Worm (Caenorhabditis elegans): ENCODE data around the gene urm-1.

Gene urm-1

DNA sequence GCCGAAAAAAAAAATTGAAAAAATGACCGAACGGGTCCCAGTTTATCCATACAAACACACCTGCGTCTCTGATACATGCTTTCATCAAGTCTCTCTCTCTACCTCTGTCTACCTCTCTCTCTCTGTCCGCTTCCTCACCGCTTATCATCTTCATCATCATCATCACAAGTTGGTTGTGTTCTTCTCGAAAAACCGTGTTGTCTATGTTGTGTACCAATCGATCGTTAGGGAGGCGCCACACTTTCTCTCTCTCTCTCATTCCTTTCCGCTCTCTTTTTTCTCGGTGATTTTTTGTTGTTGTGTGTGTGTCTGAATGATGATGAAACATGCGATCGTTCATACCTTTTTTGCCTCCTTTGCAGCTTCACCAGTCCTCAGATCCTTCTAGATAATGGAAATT lies 41.6 kb upstream of the urm-1 start:
- TF ChIP-seq attf-5 (GFP tag; optimal IDR thresholded peaks at IDR 0.05), result peak; percentile 83
- no peak for TF ChIP-seq ama-1 (optimal IDR thresholded peaks at IDR 0.05)
- TF ChIP-seq ama-1 (GFP tag; optimal IDR thresholded peaks at IDR 0.05), result peak in 1 of 2 experiments; percentile 9
- peak; percentile 18; the same call in 1 of the 2 replicates for TF ChIP-seq ekl-4 (GFP tag; IDR thresholded peaks at IDR 0.05)
- TF ChIP-seq rec-8 (tag; optimal IDR thresholded peaks at IDR 0.05), result no peak
- TF ChIP-seq ztf-26 (tag; optimal IDR thresholded peaks at IDR 0.05), result peak; percentile 28
- TF ChIP-seq bed-2 (GFP tag; IDR thresholded peaks at IDR 0.05), result no peak
- TF ChIP-seq lag-1 (GFP tag; IDR thresholded peaks at IDR 0.05), result no peak
- TF ChIP-seq cebp-1 (GFP tag; IDR thresholded peaks at IDR 0.05), result no peak; the same call in 1 of the 2 replicates
- peak; percentile 78 for TF ChIP-seq cebp-1 (tag; optimal IDR thresholded peaks at IDR 0.05)
- TF ChIP-seq mcd-1 (GFP tag; IDR thresholded peaks at IDR 0.05), result peak; percentile 24; the same call in 1 of the 2 replicates
- peak; percentile 38 for TF ChIP-seq lin-40 (tag; optimal IDR thresholded peaks at IDR 0.05)
- TF ChIP-seq nhr-80 (tag; optimal IDR thresholded peaks at IDR 0.05), result peak; percentile 45

- TF ChIP-seq zfh-2 (GFP tag; conservative IDR thresholded peaks at IDR 0.05) (peak; percentile 92), dox-1 (GFP tag; IDR thresholded peaks at IDR 0.05) (0 out of 2 replicates have a peak, but pooled peaks have one; percentile 15), nhr-90 (tag; optimal IDR thresholded peaks at IDR 0.05) (no peak), Y95B8A.8 (GFP tag; IDR thresholded peaks at IDR 0.05) (no peak), egrh-3 (GFP tag; IDR thresholded peaks at IDR 0.05) (peak; percentile 61; the same call in 1 of the 2 replicates), chd-7 (tag; optimal IDR thresholded peaks at IDR 0.05) (peak; percentile 22), hsf-1 (GFP tag; IDR thresholded peaks at IDR 0.05) (0 out of 2 replicates have a peak, but pooled peaks have one; percentile 31)
These were observed 40.8 kb upstream of the urm-1 start for ce11 chrIII:10464455-10464854.

DNA sequence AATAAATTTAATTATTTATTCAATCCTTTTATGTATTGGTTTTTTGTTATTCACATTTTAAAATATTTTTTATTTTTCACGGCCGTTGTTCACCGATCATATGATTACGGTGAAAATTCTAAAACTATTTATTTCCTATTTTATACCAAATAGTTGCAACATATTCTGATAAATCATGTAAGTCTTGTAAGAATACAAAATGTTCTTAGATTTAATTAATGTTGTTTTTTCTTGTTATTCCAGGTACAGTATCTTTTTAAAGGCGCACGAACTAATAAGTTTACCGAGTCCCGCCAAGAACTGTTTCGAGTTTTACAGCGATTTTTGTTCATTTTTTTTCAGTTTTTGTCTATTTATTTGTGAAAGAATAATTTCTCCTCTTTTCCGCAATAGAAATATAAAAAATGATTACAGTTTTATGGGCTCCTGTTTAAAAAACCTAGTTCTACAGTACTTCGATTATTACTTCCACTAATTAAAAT lies 35.7 kb upstream of the urm-1 start, which contains the start of gene D2045.5:
TSS of gene D2045.5 (minus strand) at position 51 of the 482 bp plus-strand sequence.
- TF ChIP-seq F52B5.7 (tag; optimal IDR thresholded peaks at IDR 0.05), result no peak
- peak; percentile 40; the same call in 1 of the 2 replicates for TF ChIP-seq D2030.7 (GFP tag; IDR thresholded peaks at IDR 0.05)
- TF ChIP-seq aptf-2 (GFP tag; conservative IDR thresholded peaks at IDR 0.05), result no peak
- peak; percentile 76 for TF ChIP-seq madf-6 (GFP tag; IDR thresholded peaks at IDR 0.05)
- no peak for TF ChIP-seq ztf-6 (GFP tag; IDR thresholded peaks at IDR 0.05)
- TF ChIP-seq F33H1.4 (GFP tag; IDR thresholded peaks at IDR 0.05), result peak; percentile 77
- TF ChIP-seq xnd-1 (tag; optimal IDR thresholded peaks at IDR 0.05), result peak; percentile 70
- TF ChIP-seq rec-8 (tag; optimal IDR thresholded peaks at IDR 0.05), result no peak
- TF ChIP-seq tbx-9 (tag; optimal IDR thresholded peaks at IDR 0.05; ENCODE audit: borderline replicate concordance), result no peak
- no peak for TF ChIP-seq let-526 (GFP tag; IDR thresholded peaks at IDR 0.05)
- no peak for TF ChIP-seq T26A5.8 (tag; optimal IDR thresholded peaks at IDR 0.05)
- TF ChIP-seq madf-8 (GFP tag; conservative IDR thresholded peaks at IDR 0.05), result peak; percentile 54
- TF ChIP-seq efl-1 (GFP tag; optimal IDR thresholded peaks at IDR 0.05), result peak; percentile 33
- TF ChIP-seq lin-26 (GFP tag; IDR thresholded peaks at IDR 0.05), result no peak
- no peak for TF ChIP-seq K11D2.4 (GFP tag; IDR thresholded peaks at IDR 0.05)
- no peak for TF ChIP-seq ama-1 (optimal IDR thresholded peaks at IDR 0.05)
- TF ChIP-seq ama-1 (GFP tag; optimal IDR thresholded peaks at IDR 0.05), result no peak
- no peak for TF ChIP-seq Y53G8AR.9 (GFP tag; conservative IDR thresholded peaks at IDR 0.05)
- no peak for TF ChIP-seq somi-1 (GFP tag; optimal IDR thresholded peaks at IDR 0.05)
- TF ChIP-seq lsl-1 (GFP tag; optimal IDR thresholded peaks at IDR 0.05), result peak; percentile 86
- no peak for TF ChIP-seq lin-35 (GFP tag; optimal IDR thresholded peaks at IDR 0.05)
